Worm (Caenorhabditis elegans) whole organism, mixed stage, embryonic: ENCODE measurements around the gene pdtf-1.

ENCODE experiments used
- bed-3 ChIP-seq: fragments of 200-800 bp; sonication (Bioruptor generic); optimal IDR thresholded peaks from 3 replicates; lab custom pipeline; 2018; ENCODE audit warnings: mild to moderate bottlenecking, missing genetic modification characterization, moderate library complexity, missing compliant biosample characterization
- blmp-1 ChIP-seq: fragments of 150-350 bp; optimal IDR thresholded peaks from 2 replicates; lab custom pipeline; 2014; ENCODE audit warnings: missing biosample characterization, missing genetic modification characterization
- ceh-39 ChIP-seq: fragments of 150-350 bp; optimal IDR thresholded peaks from 2 replicates; lab custom pipeline; 2014; ENCODE audit warnings: missing biosample characterization, missing genetic modification characterization
- ceh-43 ChIP-seq: fragments of 200-800 bp; sonication (Bioruptor generic); optimal IDR thresholded peaks from 2 replicates; lab custom pipeline; 2018; ENCODE audit warnings: mild to moderate bottlenecking, missing genetic modification characterization, moderate library complexity, missing compliant biosample characterization
- ceh-83 ChIP-seq: fragments of 200-800 bp; sonication (Bioruptor generic); optimal IDR thresholded peaks from 2 replicates; lab custom pipeline; 2018; ENCODE audit warnings: mild to moderate bottlenecking, missing genetic modification characterization, missing compliant biosample characterization
- ces-1 ChIP-seq: fragments of 150-350 bp; optimal IDR thresholded peaks from 2 replicates; lab custom pipeline; 2014; ENCODE audit warnings: missing biosample characterization, missing genetic modification reagents, missing genetic modification characterization
- cnd-1 ChIP-seq: fragments of 200-800 bp; sonication (Bioruptor generic); optimal IDR thresholded peaks from 2 replicates; lab custom pipeline; 2018; ENCODE audit warnings: mild to moderate bottlenecking, missing genetic modification characterization, missing compliant biosample characterization
- elt-1 ChIP-seq: sonication (generic microtip); optimal IDR thresholded peaks from 2 replicates; lab custom pipeline; 2017; ENCODE audit warnings: missing genetic modification characterization, mild to moderate bottlenecking, missing compliant biosample characterization, antibody characterized with exemption, moderate library complexity, borderline replicate concordance; ENCODE audit not compliant: insufficient read depth
- elt-3 ChIP-seq: fragments of 150-350 bp; optimal IDR thresholded peaks from 2 replicates; lab custom pipeline; 2014; ENCODE audit warnings: missing biosample characterization, missing genetic modification characterization
- flh-1 ChIP-seq: fragments of 200-800 bp; sonication (Bioruptor generic); optimal IDR thresholded peaks from 2 replicates; lab custom pipeline; 2018; ENCODE audit warnings: mild to moderate bottlenecking, missing genetic modification characterization, moderate library complexity, missing compliant biosample characterization
- ham-2 ChIP-seq: fragments of 200-800 bp; sonication (Bioruptor generic); optimal IDR thresholded peaks from 2 replicates; lab custom pipeline; 2018; ENCODE audit warnings: mild to moderate bottlenecking, missing genetic modification characterization, missing compliant biosample characterization
- hlh-1 ChIP-seq: fragments of 150-350 bp; optimal IDR thresholded peaks from 2 replicates; lab custom pipeline; 2014; ENCODE audit warnings: missing biosample characterization, missing genetic modification reagents, missing genetic modification characterization
- lin-13 ChIP-seq: fragments of 150-350 bp; optimal IDR thresholded peaks from 2 replicates; lab custom pipeline; 2014; ENCODE audit warnings: missing biosample characterization, missing genetic modification characterization
- lin-32 ChIP-seq: fragments of 200-800 bp; sonication (Bioruptor generic); optimal IDR thresholded peaks from 2 replicates; lab custom pipeline; 2018; ENCODE audit warnings: mild to moderate bottlenecking, missing genetic modification characterization, missing compliant biosample characterization
- lsy-2 ChIP-seq: fragments of 150-350 bp; optimal IDR thresholded peaks from 2 replicates; lab custom pipeline; 2014; ENCODE audit warnings: missing biosample characterization, missing genetic modification characterization
- mab-5 ChIP-seq: fragments of 150-350 bp; optimal IDR thresholded peaks from 2 replicates; lab custom pipeline; 2014; ENCODE audit warnings: missing biosample characterization, missing genetic modification characterization
- mep-1 ChIP-seq: fragments of 150-350 bp; optimal IDR thresholded peaks from 2 replicates; lab custom pipeline; 2017; ENCODE audit warnings: missing biosample characterization, missing genetic modification reagents, missing genetic modification characterization, inconsistent platforms
- mls-2 ChIP-seq: sonication (generic microtip); optimal IDR thresholded peaks from 2 replicates; lab custom pipeline; 2016; ENCODE audit warnings: mild to moderate bottlenecking, missing genetic modification characterization, moderate library complexity, missing compliant biosample characterization
- nhr-12 ChIP-seq: fragments of 150-350 bp; optimal IDR thresholded peaks from 2 replicates; lab custom pipeline; 2014; ENCODE audit warnings: missing biosample characterization, missing genetic modification characterization
- nhr-2 ChIP-seq: fragments of 150-350 bp; optimal IDR thresholded peaks from 2 replicates; lab custom pipeline; 2014; ENCODE audit warnings: missing biosample characterization, missing genetic modification characterization
- nhr-237 ChIP-seq: fragments of 150-350 bp; optimal IDR thresholded peaks from 2 replicates; lab custom pipeline; 2014; ENCODE audit warnings: missing biosample characterization, missing genetic modification characterization
- nhr-28 ChIP-seq: fragments of 150-350 bp; optimal IDR thresholded peaks from 2 replicates; lab custom pipeline; 2014; ENCODE audit warnings: missing biosample characterization, missing genetic modification characterization
- nhr-76 ChIP-seq: sonication (generic microtip); optimal IDR thresholded peaks from 2 replicates; lab custom pipeline; 2017; ENCODE audit warnings: missing biosample characterization, missing genetic modification characterization
- sem-2 ChIP-seq: fragments of 200-800 bp; sonication (Bioruptor generic); optimal IDR thresholded peaks from 2 replicates; lab custom pipeline; 2018; ENCODE audit warnings: mild to moderate bottlenecking, missing genetic modification characterization, missing compliant biosample characterization
- snpc-4 ChIP-seq: fragments of 150-350 bp; optimal IDR thresholded peaks from 2 replicates; lab custom pipeline; 2014; ENCODE audit warnings: missing biosample characterization, missing genetic modification characterization
- sptf-1 ChIP-seq: sonication (generic microtip); optimal IDR thresholded peaks from 2 replicates; lab custom pipeline; 2017; ENCODE audit warnings: mild to moderate bottlenecking, missing genetic modification characterization, moderate library complexity, missing compliant biosample characterization
- tbx-8 ChIP-seq: fragments of 200-800 bp; sonication (Bioruptor generic); optimal IDR thresholded peaks from 2 replicates; lab custom pipeline; 2018; ENCODE audit warnings: mild to moderate bottlenecking, missing genetic modification characterization, moderate library complexity, missing compliant biosample characterization
- unc-120 ChIP-seq: sonication (generic microtip); optimal IDR thresholded peaks from 2 replicates; lab custom pipeline; 2017; ENCODE audit warnings: missing genetic modification characterization, missing compliant biosample characterization; ENCODE audit not compliant: poor library complexity, severe bottlenecking
- unc-39 ChIP-seq: fragments of 150-350 bp; optimal IDR thresholded peaks from 2 replicates; lab custom pipeline; 2014; ENCODE audit warnings: missing biosample characterization, missing genetic modification characterization
- unc-62 ChIP-seq: fragments of 150-350 bp; optimal IDR thresholded peaks from 2 replicates; lab custom pipeline; 2014; ENCODE audit warnings: missing biosample characterization, missing genetic modification reagents, missing genetic modification characterization
- ztf-11 ChIP-seq: fragments of 150-350 bp; optimal IDR thresholded peaks from 2 replicates; lab custom pipeline; 2014; ENCODE audit warnings: missing biosample characterization, missing genetic modification characterization

Gene pdtf-1

DNA sequence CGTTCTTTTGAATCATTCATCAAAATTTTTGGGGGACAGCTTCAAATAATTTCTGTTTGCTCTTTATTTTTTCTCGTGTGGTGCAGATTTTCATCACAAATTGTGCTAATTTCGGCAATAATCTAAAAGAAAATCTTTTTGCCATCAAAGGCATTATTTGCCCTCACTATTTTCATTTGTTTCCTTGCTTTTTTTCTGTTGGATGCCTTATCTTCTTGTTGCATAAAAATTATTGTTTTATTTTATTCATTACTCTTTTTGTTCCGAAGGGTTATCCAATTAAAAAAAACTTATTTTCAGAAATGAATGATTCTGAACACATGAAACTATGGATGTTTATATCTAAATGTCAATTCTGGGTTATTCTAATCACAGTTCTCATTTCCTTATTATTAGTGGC lies 14.1 kb downstream of the pdtf-1 start, which contains the start of gene T01B11.1:
Gene T01B11.1 (plus strand): TSS at position 301 of the 400 bp plus-strand sequence.
- TF ChIP-seq mep-1 (tag; lab: Kevin White, UChicago) (no peak), blmp-1 (no peak), unc-120 (no peak), bed-3 (no peak)

DNA sequence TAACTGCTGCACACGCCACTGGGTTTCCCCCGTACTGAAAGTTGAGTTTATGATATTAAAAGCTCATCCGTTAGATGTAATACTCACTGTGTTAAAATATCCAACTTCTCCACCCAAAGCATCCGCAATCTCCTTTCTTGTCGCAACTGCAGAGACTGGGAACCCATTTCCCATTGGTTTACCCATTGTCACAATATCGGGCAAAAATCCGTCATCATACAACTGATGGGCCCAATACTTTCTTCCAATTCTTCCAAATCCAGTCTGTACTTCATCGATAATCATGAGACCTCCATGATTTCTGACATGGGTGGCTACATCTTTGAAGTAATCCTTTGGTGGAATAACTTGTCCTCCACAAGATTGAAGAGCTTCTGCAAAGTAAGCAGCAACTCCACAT lies 17.0 kb downstream of the pdtf-1 start:
- TF ChIP-seq snpc-4 (no peak), elt-1 (tag; lab: Kevin White, UChicago) (no peak), bed-3 (no peak), nhr-12 (tag; lab: Kevin White, UChicago) (no peak), mls-2 (tag; lab: Kevin White, UChicago) (no peak), mep-1 (tag; lab: Kevin White, UChicago) (no peak), elt-3 (no peak), ztf-11 (no peak), nhr-237 (tag; lab: Kevin White, UChicago) (no peak), tbx-8 (GFP tag; lab: Kevin White, UChicago) (no peak), lsy-2 (no peak), unc-39 (no peak), lin-32 (GFP tag; lab: Kevin White, UChicago) (no peak), ceh-39 (tag; lab: Kevin White, UChicago) (no peak), sptf-1 (tag; lab: Kevin White, UChicago) (no peak), nhr-28 (tag; lab: Kevin White, UChicago) (no peak), sem-2 (GFP tag; lab: Kevin White, UChicago) (no peak), hlh-1 (tag; lab: Kevin White, UChicago) (no peak)

DNA sequence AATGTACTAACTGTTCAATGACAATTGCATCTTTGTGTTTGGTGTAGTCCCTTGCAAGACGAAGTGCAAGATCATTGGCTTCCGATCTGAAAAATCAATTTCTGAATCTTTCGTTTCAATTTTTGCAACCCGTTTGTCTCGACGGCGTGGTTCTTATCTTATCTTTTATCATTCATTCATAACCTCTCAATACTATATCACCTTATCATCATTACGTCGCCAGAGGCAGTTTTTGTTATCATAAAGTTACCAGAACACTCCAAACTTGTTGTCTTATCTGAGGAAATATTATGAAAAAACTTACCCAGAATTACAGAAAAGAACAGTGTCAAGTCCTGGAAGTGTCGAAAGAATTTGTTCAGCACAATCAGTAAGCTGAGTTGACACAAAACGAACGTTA lies 17.7 kb downstream of the pdtf-1 start:
- TF ChIP-seq elt-3: peak; percentile 19
- TF ChIP-seq lsy-2: no peak
- no peak for TF ChIP-seq cnd-1 (tag; lab: Kevin White, UChicago)

DNA sequence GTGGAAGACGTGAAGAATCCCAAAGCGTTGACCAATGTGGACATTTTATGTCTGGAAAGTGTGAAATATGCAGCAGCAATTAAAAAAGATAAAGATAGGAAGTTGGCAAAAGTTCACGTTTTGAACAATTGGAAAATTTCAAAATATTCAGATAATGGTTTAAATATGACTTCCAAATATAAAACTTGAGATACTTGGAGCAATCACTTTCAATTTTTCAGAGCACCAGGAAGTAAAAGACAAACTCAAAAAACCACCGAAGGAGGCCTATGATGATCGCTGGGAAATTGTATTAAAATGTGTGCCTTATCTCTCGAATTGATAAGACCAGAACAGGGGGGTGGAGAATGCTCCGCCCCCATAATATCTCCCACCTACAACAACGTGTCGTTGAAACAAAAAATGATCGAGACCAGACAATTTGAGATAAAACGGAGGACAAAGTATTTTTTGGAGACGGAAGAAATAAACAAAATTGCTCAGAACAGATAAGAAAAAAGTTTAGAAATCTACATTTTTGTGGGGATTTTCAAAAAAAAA lies 18.9 kb downstream of the pdtf-1 start, which contains the start of gene eppl-1:
Gene eppl-1 (minus strand): TSS at position 51 of the 540 bp plus-strand sequence.
- TF ChIP-seq ces-1: no peak
- TF ChIP-seq mab-5 (tag; lab: Kevin White, UChicago): no peak
- no peak for TF ChIP-seq ham-2 (GFP tag; lab: Kevin White, UChicago)
- no peak for TF ChIP-seq unc-120
- TF ChIP-seq unc-62 (GFP tag; lab: Kevin White, UChicago): no peak
- TF ChIP-seq flh-1 (GFP tag; lab: Kevin White, UChicago): no peak
- no peak for TF ChIP-seq elt-1 (tag; lab: Kevin White, UChicago)
- TF ChIP-seq ceh-43 (GFP tag; lab: Kevin White, UChicago): no peak
- TF ChIP-seq nhr-76 (tag; lab: Kevin White, UChicago): no peak
- no peak for TF ChIP-seq nhr-2
- TF ChIP-seq lin-13 (tag; lab: Kevin White, UChicago): no peak
- no peak for TF ChIP-seq nhr-12 (tag; lab: Kevin White, UChicago)
- no peak for TF ChIP-seq ztf-11
- TF ChIP-seq, all 35 proteins: peak for 0

DNA sequence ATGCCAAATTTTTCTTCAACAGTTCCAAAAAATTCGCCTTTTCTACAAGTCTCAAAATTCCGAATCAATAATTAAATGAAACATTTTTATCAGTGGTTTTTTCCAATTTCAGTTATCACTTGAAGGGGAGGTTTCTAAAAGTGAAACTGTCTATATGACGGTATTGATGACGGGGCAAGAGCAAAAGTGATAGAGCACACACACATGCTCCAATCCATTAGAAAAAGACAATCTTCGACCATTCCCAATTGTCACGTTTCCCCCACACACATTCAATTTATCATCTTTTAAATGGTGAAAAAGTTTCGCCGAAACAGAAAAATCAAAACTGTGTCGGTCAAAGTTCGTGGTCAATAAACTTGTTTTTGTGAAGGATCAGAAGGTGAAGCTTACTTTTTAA lies 20.3 kb downstream of the pdtf-1 start:
- no peak for TF ChIP-seq hlh-1 (tag; lab: Kevin White, UChicago)
- no peak for TF ChIP-seq lsy-2
- TF ChIP-seq lin-32 (GFP tag; lab: Kevin White, UChicago): no peak
- TF ChIP-seq ceh-83: no peak
- TF ChIP-seq ceh-39 (tag; lab: Kevin White, UChicago): no peak
- no peak for TF ChIP-seq elt-1 (tag; lab: Kevin White, UChicago)
- no peak for TF ChIP-seq nhr-76 (tag; lab: Kevin White, UChicago)
- no peak for TF ChIP-seq nhr-12 (tag; lab: Kevin White, UChicago)
- no peak for TF ChIP-seq mep-1 (tag; lab: Kevin White, UChicago)
- no peak for TF ChIP-seq ceh-43 (GFP tag; lab: Kevin White, UChicago)
- TF ChIP-seq, all 35 proteins: peak for 0
